Worm (Caenorhabditis elegans): ENCODE measurements around the gene R11D1.4.

DNA sequence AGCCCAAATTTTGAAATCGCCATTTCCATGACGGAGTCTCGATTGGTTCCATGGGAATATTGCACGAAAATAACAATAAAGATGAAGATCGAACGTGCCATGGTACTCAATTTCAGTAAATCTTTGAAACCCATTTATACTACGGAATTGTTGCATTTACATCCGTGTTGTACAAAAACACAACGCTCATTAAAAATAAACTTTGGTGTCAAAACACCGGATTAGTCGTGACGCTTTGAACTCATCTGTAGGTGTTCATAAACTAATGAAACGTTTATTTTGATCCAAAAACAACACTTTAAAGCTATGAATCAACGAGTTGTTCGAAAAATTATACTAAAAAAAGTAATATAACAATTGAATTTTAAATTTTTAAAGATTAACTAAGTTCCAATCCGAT lies at the start of gene R11D1.4:
- TF ChIP-seq ztf-23 (GFP tag; IDR thresholded peaks at IDR 0.05) (no peak), tab-1 (GFP tag; IDR thresholded peaks at IDR 0.05) (no peak), T22C8.4 (GFP tag; IDR thresholded peaks at IDR 0.05) (no peak), ref-1 (GFP tag; conservative IDR thresholded peaks at IDR 0.05) (no peak), flt-1 (GFP tag; IDR thresholded peaks at IDR 0.05) (no peak), med-1 (GFP tag; optimal IDR thresholded peaks at IDR 0.05; ENCODE audit: insufficient read depth) (no peak), ztf-29 (GFP tag; IDR thresholded peaks at IDR 0.05) (no peak)
